Fruit fly (Drosophila melanogaster): ENCODE measurements around the gene tal-AA.

dm6 chr3R:13807330-13807729 is 5.6 kb upstream of the tal-AA start:
- TF ChIP-seq Eip74EF (GFP tag; optimal IDR thresholded peaks at IDR 0.05) (no peak), CG42726 (GFP tag; IDR thresholded peaks at IDR 0.05; ENCODE audit: partially characterized antibody) (no peak), Fer2 (tag; optimal IDR thresholded peaks at IDR 0.05) (no peak), danr (GFP tag; IDR thresholded peaks at IDR 0.05) (no peak), CG2129 (GFP tag; IDR thresholded peaks at IDR 0.05; ENCODE audit: partially characterized antibody) (no peak), toy (GFP tag; IDR thresholded peaks at IDR 0.05) (no peak), Lpt (GFP tag; optimal IDR thresholded peaks at IDR 0.05) (no peak), CG17802 (tag; optimal IDR thresholded peaks at IDR 0.05) (no peak), CG3163 (GFP tag; optimal IDR thresholded peaks at IDR 0.05) (no peak), CG9817 (tag; optimal IDR thresholded peaks at IDR 0.05) (no peak), gsb-n (tag; optimal IDR thresholded peaks at IDR 0.05) (no peak), dysf (GFP tag; IDR thresholded peaks at IDR 0.05) (no peak), CG1233 (GFP tag; optimal IDR thresholded peaks at IDR 0.05) (no peak)
